Fruit fly (Drosophila melanogaster): ENCODE measurements around the gene CG8534.

dm6 chr3R:9860561-9860960 is 48.0 kb downstream of the CG8534 start:
- TF ChIP-seq tai (GFP tag; optimal IDR thresholded peaks at IDR 0.05) = no peak
- no peak for TF ChIP-seq HLH106 (tag; optimal IDR thresholded peaks at IDR 0.05)
- no peak for TF ChIP-seq Abd-B (GFP tag; optimal IDR thresholded peaks at IDR 0.05)

All from whole organism, wandering third instar larva.